Worm (Caenorhabditis elegans): ENCODE data around the gene fkh-9.
A peak's percentile ranks its signal among the peaks of the same experiment; 100 is the strongest.

The fkh-9 gene

ce11 chrX:3819697-3820096, 7.1 kb downstream of the fkh-9 start:
- TF ChIP-seq hlh-30 (tag; optimal IDR thresholded peaks at IDR 0.05; ENCODE audit: insufficient read depth) (peak; percentile 45), dpl-1 (GFP tag; optimal IDR thresholded peaks at IDR 0.05) (no peak), mdl-1 (tag; optimal IDR thresholded peaks at IDR 0.05) (no peak), pha-4 (GFP tag; IDR thresholded peaks at IDR 0.05) (peak; percentile 72), pha-4 (tag; optimal IDR thresholded peaks at IDR 0.05) (peak; percentile 50), daf-16 (GFP tag; optimal IDR thresholded peaks at IDR 0.05) (no peak), daf-16 (tag; optimal IDR thresholded peaks at IDR 0.05) (peak; percentile 6)

DNA sequence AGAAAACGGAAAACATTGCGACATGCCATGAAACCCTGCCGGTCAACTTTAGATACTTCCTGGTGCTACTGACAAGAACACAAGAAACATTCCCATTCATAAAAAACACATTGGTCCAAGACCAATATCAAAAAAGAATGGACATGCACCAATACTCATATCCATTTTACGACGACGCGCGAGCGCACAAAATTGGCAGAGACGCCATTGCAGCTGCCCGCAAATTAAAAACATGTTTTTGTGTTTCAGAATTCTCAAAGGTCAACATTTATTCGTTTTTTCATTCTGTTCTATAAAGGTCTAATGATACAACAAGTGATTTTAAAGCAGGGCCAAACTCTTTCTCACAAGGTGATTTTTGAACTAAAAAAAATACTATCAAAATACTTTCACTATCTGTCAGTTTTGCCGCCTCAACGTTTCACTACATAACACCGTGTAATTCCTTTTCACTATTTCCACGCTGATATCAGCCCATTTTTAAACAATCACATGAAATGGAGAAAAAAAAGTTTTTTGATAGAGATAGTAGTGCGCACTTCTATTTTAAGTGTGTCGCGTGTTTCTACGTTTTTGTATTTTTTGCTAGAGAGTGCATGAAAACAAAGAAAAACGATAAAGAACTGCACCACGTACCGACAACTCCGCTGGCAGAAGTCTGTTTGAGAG, 7.8 kb downstream of the fkh-9 start:
- TF ChIP-seq ZK337.2 (GFP tag; IDR thresholded peaks at IDR 0.05) (no peak), lin-15B (tag; optimal IDR thresholded peaks at IDR 0.05) (no peak), nhr-6 (tag; optimal IDR thresholded peaks at IDR 0.05) (no peak), F49E8.2 (tag; optimal IDR thresholded peaks at IDR 0.05; ENCODE audit: borderline replicate concordance) (no peak), duxl-1 (tag; optimal IDR thresholded peaks at IDR 0.05; ENCODE audit: poor library complexity) (no peak), D1046.2 (GFP tag; IDR thresholded peaks at IDR 0.05) (no peak), attf-4 (tag; optimal IDR thresholded peaks at IDR 0.05) (no peak), rbr-2 (tag; optimal IDR thresholded peaks at IDR 0.05) (no peak), gei-8 (GFP tag; optimal IDR thresholded peaks at IDR 0.05) (no peak), madf-9 (GFP tag; conservative IDR thresholded peaks at IDR 0.05) (no peak), tag-97 (GFP tag; IDR thresholded peaks at IDR 0.05) (no peak), nhr-25 (tag; optimal IDR thresholded peaks at IDR 0.05; ENCODE audit: borderline replicate concordance, insufficient read depth) (no peak), nhr-76 (tag; optimal IDR thresholded peaks at IDR 0.05) (no peak), hlh-11 (tag; optimal IDR thresholded peaks at IDR 0.05) (peak; percentile 68), sdz-12 (GFP tag; optimal IDR thresholded peaks at IDR 0.05) (no peak), nhr-41 (GFP tag; IDR thresholded peaks at IDR 0.05) (no peak), lir-3 (tag; optimal IDR thresholded peaks at IDR 0.05) (no peak), Y5F2A.4 (GFP tag; optimal IDR thresholded peaks at IDR 0.05) (no peak), daf-16 (GFP tag; optimal IDR thresholded peaks at IDR 0.05) (no peak), daf-16 (tag; optimal IDR thresholded peaks at IDR 0.05) (peak; percentile 77), spr-1 (tag; optimal IDR thresholded peaks at IDR 0.05) (no peak), unc-39 (tag; optimal IDR thresholded peaks at IDR 0.05) (no peak), F26F4.8 (GFP tag; conservative IDR thresholded peaks at IDR 0.05) (no peak), ztf-7 (tag; optimal IDR thresholded peaks at IDR 0.05) (no peak), mdl-1 (tag; optimal IDR thresholded peaks at IDR 0.05) (peak in 1 of 2 experiments; percentile 60), Y75B8A.6 (GFP tag; IDR thresholded peaks at IDR 0.05) (no peak), nhr-237 (tag; optimal IDR thresholded peaks at IDR 0.05) (no peak), ceh-62 (tag; optimal IDR thresholded peaks at IDR 0.05) (no peak), vab-7 (GFP tag; IDR thresholded peaks at IDR 0.05) (no peak), mxl-3 (GFP tag; optimal IDR thresholded peaks at IDR 0.05) (peak; percentile 60), ZK546.5 (tag; optimal IDR thresholded peaks at IDR 0.05) (no peak), nhr-28 (tag; optimal IDR thresholded peaks at IDR 0.05) (peak; percentile 94), dmd-8 (GFP tag; IDR thresholded peaks at IDR 0.05) (no peak), cey-2 (tag; optimal IDR thresholded peaks at IDR 0.05; ENCODE audit: borderline replicate concordance, insufficient read depth) (peak; percentile 18), ceh-28 (tag; optimal IDR thresholded peaks at IDR 0.05) (no peak), snpc-1.2 (GFP tag; IDR thresholded peaks at IDR 0.05) (no peak), hif-1 (tag; optimal IDR thresholded peaks at IDR 0.05) (no peak), R02D3.7 (tag; optimal IDR thresholded peaks at IDR 0.05) (no peak), skn-1 (tag; optimal IDR thresholded peaks at IDR 0.05) (no peak), fos-1 (tag; optimal IDR thresholded peaks at IDR 0.05) (no peak), ceh-32 (tag; optimal IDR thresholded peaks at IDR 0.05; ENCODE audit: poor library complexity) (no peak), unc-62 (GFP tag; optimal IDR thresholded peaks at IDR 0.05 in 1 of 2) (peak in 1 of 2 experiments; percentile 54), unc-62 (tag; optimal IDR thresholded peaks at IDR 0.05) (no peak), zfp-3 (GFP tag; conservative IDR thresholded peaks at IDR 0.05) (no peak), zip-2 (tag; optimal IDR thresholded peaks at IDR 0.05) (no peak)
